Worm (Caenorhabditis elegans) whole organism, L1 larva: Measurements from ENCODE around the gene mksr-2.

Experiments used
- C34B4.2 ChIP-seq: sonication (generic microtip); optimal IDR thresholded peaks from 2 replicates; lab custom pipeline; 2017; ENCODE audit warnings: mild to moderate bottlenecking, missing genetic modification characterization, missing compliant biosample characterization
- alr-1 ChIP-seq: fragments of 200-800 bp; sonication (Bioruptor generic); optimal IDR thresholded peaks from 2 replicates; lab custom pipeline; 2018; ENCODE audit warnings: borderline replicate concordance, mild to moderate bottlenecking, missing genetic modification characterization, missing compliant biosample characterization
- aly-2 ChIP-seq: fragments of 150-350 bp; optimal IDR thresholded peaks from 2 replicates; lab custom pipeline; 2014; ENCODE audit warnings: missing biosample characterization, missing genetic modification characterization
- ama-1 ChIP-seq: fragments of 150-350 bp; optimal IDR thresholded peaks from 2 replicates; lab custom pipeline; 2014
- ceh-90 ChIP-seq: sonication (generic microtip); optimal IDR thresholded peaks from 2 replicates; lab custom pipeline; 2016; ENCODE audit warnings: missing genetic modification characterization, missing compliant biosample characterization
- ces-1 ChIP-seq: fragments of 150-350 bp; optimal IDR thresholded peaks from 2 replicates; lab custom pipeline; 2014; ENCODE audit warnings: missing biosample characterization, missing genetic modification reagents, missing genetic modification characterization
- dsc-1 ChIP-seq: sonication (generic microtip); optimal IDR thresholded peaks from 2 replicates; lab custom pipeline; 2016; ENCODE audit warnings: mild to moderate bottlenecking, missing genetic modification characterization, missing compliant biosample characterization
- efl-1 ChIP-seq, 4 experiments: fragments of 150-350 bp; optimal IDR thresholded peaks in 3 of 4; peaks in 1 of 4; 1 replicate in 1 of 4; 2 replicates in 3 of 4; lab custom pipeline; 2014; ENCODE audit warnings: missing biosample characterization in 2 of 4, missing genetic modification characterization in 2 of 4, missing genetic modification reagents in 2 of 4
- egl-13 ChIP-seq: sonication (generic microtip); optimal IDR thresholded peaks from 2 replicates; lab custom pipeline; 2016; ENCODE audit warnings: missing genotype, missing genetic modification reagents, missing genetic modification characterization, missing compliant biosample characterization
- elt-2 ChIP-seq: sonication (generic microtip); optimal IDR thresholded peaks from 2 replicates; lab custom pipeline; 2016; ENCODE audit warnings: missing genetic modification characterization, mild to moderate bottlenecking, inconsistent platforms, missing compliant biosample characterization, missing genetic modification reagents
- fkh-10 ChIP-seq: sonication (generic microtip); optimal IDR thresholded peaks from 2 replicates; lab custom pipeline; 2017; ENCODE audit warnings: missing biosample characterization, missing genetic modification reagents, missing genetic modification characterization
- fkh-4 ChIP-seq: sonication (generic microtip); optimal IDR thresholded peaks from 2 replicates; lab custom pipeline; 2016; ENCODE audit warnings: missing compliant biosample characterization, missing genetic modification characterization, borderline replicate concordance
- fkh-8 ChIP-seq: sonication (generic microtip); optimal IDR thresholded peaks from 2 replicates; lab custom pipeline; 2016; ENCODE audit warnings: mild to moderate bottlenecking, missing genetic modification characterization, missing compliant biosample characterization
- fos-1 ChIP-seq: fragments of 150-350 bp; optimal IDR thresholded peaks from 2 replicates; lab custom pipeline; 2014; ENCODE audit warnings: missing biosample characterization, missing genetic modification characterization
- grh-1 ChIP-seq: fragments of 200-800 bp; sonication (Bioruptor generic); IDR thresholded peaks from 2 replicates; pipeline ENCODE4 v1.3.6; 2022; ENCODE audit warnings: missing genetic modification reagents, missing genetic modification characterization, missing compliant biosample characterization
- hlh-4 ChIP-seq: sonication (generic microtip); optimal IDR thresholded peaks from 2 replicates; lab custom pipeline; 2016; ENCODE audit warnings: mild to moderate bottlenecking, missing genetic modification characterization, missing compliant biosample characterization
- isw-1 ChIP-seq: fragments of 200-800 bp; sonication (Bioruptor generic); IDR thresholded peaks from 2 replicates; pipeline ENCODE4 v1.3.6; 2022; ENCODE audit warnings: missing genetic modification characterization, missing compliant biosample characterization
- jun-1 ChIP-seq: fragments of 150-350 bp; optimal IDR thresholded peaks from 2 replicates; lab custom pipeline; 2014; ENCODE audit warnings: missing biosample characterization, missing genetic modification reagents, missing genetic modification characterization
- lin-13 ChIP-seq: fragments of 150-350 bp; optimal IDR thresholded peaks from 2 replicates; lab custom pipeline; 2014; ENCODE audit warnings: missing biosample characterization, missing genetic modification reagents, missing genetic modification characterization
- lin-14 ChIP-seq: fragments of 200-800 bp; sonication (Bioruptor generic); optimal IDR thresholded peaks from 2 replicates; lab custom pipeline; 2018; ENCODE audit warnings: mild to moderate bottlenecking, missing genetic modification characterization, moderate library complexity, missing compliant biosample characterization
- lin-15B ChIP-seq: fragments of 150-350 bp; sonication (generic microtip); optimal IDR thresholded peaks from 3 replicates; lab custom pipeline; 2014; ENCODE audit warnings: missing biosample characterization, missing genetic modification characterization
- lin-35 ChIP-seq, 2 experiments: fragments of 150-350 bp; optimal IDR thresholded peaks; 2 replicates each; lab custom pipeline; 2014; ENCODE audit warnings: missing biosample characterization in 2 of 2, missing genetic modification characterization in 2 of 2, missing genetic modification reagents in 2 of 2
- lir-3 ChIP-seq: sonication (generic microtip); optimal IDR thresholded peaks from 2 replicates; lab custom pipeline; 2016; ENCODE audit warnings: mild to moderate bottlenecking, missing genetic modification characterization, moderate library complexity, missing compliant biosample characterization; ENCODE audit not compliant: poor library complexity
- mab-9 ChIP-seq: fragments of 200-800 bp; sonication (Bioruptor generic); IDR thresholded peaks from 2 replicates; pipeline ENCODE4 v1.3.6; 2022; ENCODE audit warnings: missing genetic modification reagents, missing genetic modification characterization, missing compliant biosample characterization
- mdl-1 ChIP-seq, 2 experiments: fragments of 150-350 bp; optimal IDR thresholded peaks; 2 replicates each; lab custom pipeline; 2014 to 2017; ENCODE audit warnings: missing biosample characterization in 2 of 2, missing genetic modification characterization in 2 of 2, inconsistent platforms in 1 of 2
- mef-2 ChIP-seq: fragments of 150-350 bp; optimal IDR thresholded peaks from 2 replicates; lab custom pipeline; 2014; ENCODE audit warnings: missing biosample characterization, missing genetic modification characterization
- mep-1 ChIP-seq: fragments of 150-350 bp; optimal IDR thresholded peaks from 2 replicates; lab custom pipeline; 2014; ENCODE audit warnings: missing biosample characterization, missing genetic modification characterization
- nhr-19 ChIP-seq: fragments of 200-800 bp; sonication (Bioruptor generic); conservative IDR thresholded peaks from 2 replicates; pipeline ENCODE4 v1.3.6; 2022; ENCODE audit warnings: missing genetic modification characterization, missing compliant biosample characterization
- nhr-237 ChIP-seq: fragments of 150-350 bp; optimal IDR thresholded peaks from 2 replicates; lab custom pipeline; 2014; ENCODE audit warnings: missing biosample characterization, missing genetic modification characterization
- nhr-28 ChIP-seq: fragments of 150-350 bp; optimal IDR thresholded peaks from 2 replicates; lab custom pipeline; 2014; ENCODE audit warnings: missing biosample characterization, missing genetic modification characterization
- nhr-47 ChIP-seq: sonication (generic microtip); optimal IDR thresholded peaks from 2 replicates; lab custom pipeline; 2016; ENCODE audit warnings: mild to moderate bottlenecking, missing genetic modification characterization, moderate library complexity, missing compliant biosample characterization
- nhr-71 ChIP-seq: sonication (generic microtip); optimal IDR thresholded peaks from 2 replicates; lab custom pipeline; 2016; ENCODE audit warnings: mild to moderate bottlenecking, missing genetic modification characterization, moderate library complexity, missing compliant biosample characterization
- nhr-77 ChIP-seq: fragments of 150-350 bp; optimal IDR thresholded peaks from 2 replicates; lab custom pipeline; 2014; ENCODE audit warnings: missing biosample characterization, missing genetic modification characterization
- nhr-84 ChIP-seq: sonication (generic microtip); optimal IDR thresholded peaks from 2 replicates; lab custom pipeline; 2017; ENCODE audit warnings: missing biosample characterization, missing genetic modification characterization
- pag-3 ChIP-seq: sonication (generic microtip); optimal IDR thresholded peaks from 2 replicates; lab custom pipeline; 2017; ENCODE audit warnings: missing genetic modification characterization, mild to moderate bottlenecking, missing compliant biosample characterization, antibody characterized with exemption, borderline replicate concordance; ENCODE audit not compliant: insufficient read depth
- pqm-1 ChIP-seq: sonication (generic microtip); optimal IDR thresholded peaks from 3 replicates; lab custom pipeline; 2017; ENCODE audit warnings: missing biosample characterization, missing genetic modification characterization
- rnt-1 ChIP-seq: sonication (generic microtip); optimal IDR thresholded peaks from 2 replicates; lab custom pipeline; 2016; ENCODE audit warnings: mild to moderate bottlenecking, missing genetic modification characterization, moderate library complexity, missing compliant biosample characterization
- snu-23 ChIP-seq: sonication (generic microtip); optimal IDR thresholded peaks from 2 replicates; lab custom pipeline; 2016; ENCODE audit warnings: missing genetic modification characterization, missing compliant biosample characterization
- sox-4 ChIP-seq: sonication (generic microtip); optimal IDR thresholded peaks from 2 replicates; lab custom pipeline; 2016; ENCODE audit warnings: missing genetic modification characterization, missing compliant biosample characterization
- sptf-1 ChIP-seq: fragments of 150-350 bp; optimal IDR thresholded peaks from 2 replicates; lab custom pipeline; 2014; ENCODE audit warnings: missing biosample characterization, missing genetic modification characterization
- tbx-2 ChIP-seq: sonication (generic microtip); optimal IDR thresholded peaks from 2 replicates; lab custom pipeline; 2016; ENCODE audit warnings: missing genetic modification characterization, missing compliant biosample characterization
- tlp-1 ChIP-seq: fragments of 150-350 bp; optimal IDR thresholded peaks from 2 replicates; lab custom pipeline; 2014; ENCODE audit warnings: missing biosample characterization, missing genetic modification characterization
- unc-86 ChIP-seq: sonication (generic microtip); optimal IDR thresholded peaks from 2 replicates; lab custom pipeline; 2016; ENCODE audit warnings: missing genetic modification characterization, missing compliant biosample characterization
- unc-98 ChIP-seq: fragments of 200-800 bp; sonication (Bioruptor generic); IDR thresholded peaks from 2 replicates; pipeline ENCODE4 v1.3.6; 2022; ENCODE audit warnings: missing genetic modification characterization, missing compliant biosample characterization
- xbp-1 ChIP-seq: sonication (generic microtip); optimal IDR thresholded peaks from 2 replicates; lab custom pipeline; 2016; ENCODE audit warnings: missing genetic modification characterization, missing compliant biosample characterization
- zag-1 ChIP-seq: fragments of 150-350 bp; optimal IDR thresholded peaks from 2 replicates; lab custom pipeline; 2014; ENCODE audit warnings: missing biosample characterization, missing genetic modification characterization
- zip-4 ChIP-seq: fragments of 200-800 bp; sonication (Bioruptor generic); optimal IDR thresholded peaks from 2 replicates; lab custom pipeline; 2018; ENCODE audit warnings: mild to moderate bottlenecking, missing genetic modification characterization, moderate library complexity, missing compliant biosample characterization
- ztf-11 ChIP-seq, 2 experiments: sonication (generic microtip); optimal IDR thresholded peaks; 2 replicates each; lab custom pipeline; 2016 to 2017; ENCODE audit warnings: missing genetic modification characterization in 2 of 2, missing biosample characterization in 1 of 2, missing compliant biosample characterization in 1 of 2
- ztf-4 ChIP-seq: fragments of 150-350 bp; optimal IDR thresholded peaks from 2 replicates; lab custom pipeline; 2014; ENCODE audit warnings: missing biosample characterization, missing genetic modification characterization

The mksr-2 gene

ce11 chrIV:2306447-2306846, at the start of gene mksr-2:
Gene mksr-2, minus strand, starts transcription at chrIV:2306547.
- TF ChIP-seq pqm-1 (tag; lab: Kevin White, UChicago) (no peak), isw-1 (GFP tag; lab: Robert Waterston, UW) (no peak), alr-1 (tag; lab: Kevin White, UChicago) (no peak), snu-23 (GFP tag; lab: Kevin White, UChicago) (no peak), ama-1 (lab: Kevin White, UChicago) (no peak), ceh-90 (tag; lab: Kevin White, UChicago) (no peak), aly-2 (no peak), hlh-4 (no peak), ces-1 (GFP tag; lab: Kevin White, UChicago) (no peak), nhr-77 (tag; lab: Kevin White, UChicago) (no peak), fkh-8 (no peak), rnt-1 (tag; lab: Kevin White, UChicago) (no peak), tlp-1 (tag; lab: Kevin White, UChicago) (no peak), lin-35 (GFP tag; optimal IDR thresholded peaks at IDR 0.05; lab: Kevin White, UChicago) (no peak)

- TF ChIP-seq grh-1 (GFP tag; lab: Robert Waterston, UW) (peak; percentile 30; the same call in 1 of the 2 replicates), ztf-4 (tag; lab: Kevin White, UChicago) (no peak), fos-1 (tag; lab: Kevin White, UChicago) (peak; percentile 21), isw-1 (GFP tag; lab: Robert Waterston, UW) (peak; percentile 57), fkh-10 (GFP tag; lab: Kevin White, UChicago) (no peak), nhr-84 (tag; lab: Kevin White, UChicago) (no peak), tbx-2 (tag; lab: Kevin White, UChicago) (peak; percentile 79), dsc-1 (tag; lab: Kevin White, UChicago) (peak; percentile 78), mep-1 (peak; percentile 92), nhr-47 (tag; lab: Kevin White, UChicago) (peak; percentile 86), ztf-11 (tag; optimal IDR thresholded peaks at IDR 0.05; lab: Kevin White, UChicago) (peak in 1 of 2 experiments; percentile 33), unc-98 (GFP tag; lab: Robert Waterston, UW) (no peak), lir-3 (tag; lab: Kevin White, UChicago) (no peak), lin-15B (peak; percentile 3), nhr-71 (tag; lab: Kevin White, UChicago) (no peak), ama-1 (lab: Kevin White, UChicago) (no peak), mef-2 (tag; lab: Kevin White, UChicago) (no peak), nhr-28 (no peak), pqm-1 (tag; lab: Kevin White, UChicago) (no peak), efl-1 (optimal IDR thresholded peaks at IDR 0.05; lab: Kevin White, UChicago) (peak; percentile 40 to 68), efl-1 (GFP tag; optimal IDR thresholded peaks at IDR 0.05 in 1 of 2; lab: Kevin White, UChicago) (peak; percentile 72 to 95), ceh-90 (tag; lab: Kevin White, UChicago) (no peak), lin-35 (GFP tag; optimal IDR thresholded peaks at IDR 0.05; lab: Kevin White, UChicago) (peak; percentile 63), nhr-77 (tag; lab: Kevin White, UChicago) (no peak), lin-14 (GFP tag; lab: Kevin White, UChicago) (no peak), nhr-19 (peak; percentile 70), hlh-4 (no peak), zip-4 (GFP tag; lab: Kevin White, UChicago) (no peak), elt-2 (peak; percentile 36), jun-1 (tag; lab: Kevin White, UChicago) (no peak), mdl-1 (tag; optimal IDR thresholded peaks at IDR 0.05; lab: Kevin White, UChicago) (no peak), tlp-1 (tag; lab: Kevin White, UChicago) (no peak), fkh-8 (peak; percentile 5), egl-13 (tag; lab: Kevin White, UChicago) (peak; percentile 55), unc-86 (tag; lab: Kevin White, UChicago) (peak; percentile 65), sptf-1 (tag; lab: Kevin White, UChicago) (no peak), mab-9 (no peak), pag-3 (no peak), sox-4 (tag; lab: Kevin White, UChicago) (peak; percentile 58), xbp-1 (tag; lab: Kevin White, UChicago) (peak; percentile 76), C34B4.2 (tag; lab: Kevin White, UChicago) (no peak), lin-13 (peak; percentile 34), fkh-4 (peak; percentile 1), ces-1 (GFP tag; lab: Kevin White, UChicago) (no peak), zag-1 (tag; lab: Kevin White, UChicago) (no peak), nhr-237 (tag; lab: Kevin White, UChicago) (no peak)
Observed at ce11 chrIV:2348862-2349321, 42.5 kb upstream of the mksr-2 start, which contains the start of the genes ppgn-1 and tftc-1. Gene ppgn-1, minus strand, starts transcription at chrIV:2348912. Gene tftc-1, plus strand, starts transcription at chrIV:2349271.
